Fruit fly (Drosophila melanogaster) whole organism, embryonic: Measurements from ENCODE around the gene CG32206.

ENCODE experiments used
- Abd-B ChIP-seq: fragments of 200-800 bp; sonication (Bioruptor generic); optimal IDR thresholded peaks from 2 replicates; lab custom pipeline; 2018; ENCODE audit warnings: missing biosample characterization, mild to moderate bottlenecking, missing genetic modification characterization, moderate library complexity
- CG11085 ChIP-seq: fragments of 200-800 bp; sonication (Bioruptor generic); IDR thresholded peaks from 2 replicates; pipeline ENCODE4 v1.3.6; 2022; ENCODE audit warnings: missing biosample characterization, missing genetic modification characterization
- CG11247 ChIP-seq: fragments of 200-800 bp; sonication (Bioruptor generic); IDR thresholded peaks from 2 replicates; pipeline ENCODE4 v1.3.6; 2022; ENCODE audit warnings: missing biosample characterization, missing genetic modification characterization
- CG11504 ChIP-seq: fragments of 200-800 bp; sonication (Bioruptor generic); optimal IDR thresholded peaks from 3 replicates; lab custom pipeline; 2019; ENCODE audit warnings: missing biosample characterization, mild to moderate bottlenecking, missing genetic modification characterization, moderate library complexity
- CG11560 ChIP-seq: fragments of 200-800 bp; sonication (Bioruptor generic); IDR thresholded peaks from 3 replicates; pipeline ENCODE4 v1.3.6; 2022; ENCODE audit warnings: missing biosample characterization, missing genetic modification characterization
- CG12219 ChIP-seq: fragments of 200-800 bp; sonication (Bioruptor generic); optimal IDR thresholded peaks from 3 replicates; lab custom pipeline; 2018; ENCODE audit warnings: missing biosample characterization, mild to moderate bottlenecking, missing genetic modification characterization
- CG12769 ChIP-seq: fragments of 200-800 bp; sonication (Bioruptor generic); optimal IDR thresholded peaks from 2 replicates; lab custom pipeline; 2019; ENCODE audit warnings: missing biosample characterization, mild to moderate bottlenecking, missing genetic modification characterization, moderate library complexity
- CG13424 ChIP-seq: fragments of 200-800 bp; sonication (Bioruptor generic); optimal IDR thresholded peaks from 2 replicates; lab custom pipeline; 2019; ENCODE audit warnings: missing biosample characterization, mild to moderate bottlenecking, missing genetic modification characterization, moderate library complexity
- CG14014 ChIP-seq: fragments of 200-800 bp; sonication (Bioruptor generic); IDR thresholded peaks from 2 replicates; pipeline ENCODE4 v1.3.6; 2022; ENCODE audit warnings: missing biosample characterization, missing genetic modification characterization
- CG15011 ChIP-seq: fragments of 200-800 bp; sonication (Bioruptor generic); optimal IDR thresholded peaks from 3 replicates; lab custom pipeline; 2018; ENCODE audit warnings: missing biosample characterization, mild to moderate bottlenecking, missing genetic modification characterization
- CG15514 ChIP-seq: fragments of 200-800 bp; sonication (Bioruptor generic); optimal IDR thresholded peaks from 3 replicates; lab custom pipeline; 2017; ENCODE audit warnings: missing biosample characterization, missing genetic modification characterization, mild to moderate bottlenecking, moderate library complexity, missing genetic modification reagents
- CG31441 ChIP-seq: fragments of 200-800 bp; sonication (Bioruptor generic); IDR thresholded peaks from 2 replicates; pipeline ENCODE4 v1.3.6; 2022; ENCODE audit warnings: missing biosample characterization, missing genetic modification characterization
- CG32772 ChIP-seq: fragments of 200-800 bp; sonication (Bioruptor generic); IDR thresholded peaks from 2 replicates; pipeline ENCODE4 v1.3.6; 2022; ENCODE audit warnings: missing biosample characterization, missing genetic modification characterization
- CG6272 ChIP-seq: fragments of 200-800 bp; sonication (Bioruptor generic); IDR thresholded peaks from 2 replicates; pipeline ENCODE4 v1.3.6; 2022; ENCODE audit warnings: missing biosample characterization, missing genetic modification characterization
- CG6689 ChIP-seq: fragments of 200-800 bp; sonication (Bioruptor generic); IDR thresholded peaks from 2 replicates; pipeline ENCODE4 v1.3.6; 2022; ENCODE audit warnings: missing biosample characterization, missing genetic modification characterization
- CG7839 ChIP-seq: fragments of 200-800 bp; sonication (Bioruptor generic); optimal IDR thresholded peaks from 3 replicates; lab custom pipeline; 2018; ENCODE audit warnings: missing biosample characterization, mild to moderate bottlenecking, missing genetic modification characterization, moderate library complexity
- D ChIP-seq, 2 experiments: fragments of 200-800 bp in 1 of 2; fragments of >200 bp in 1 of 2; sonication (Bioruptor generic) in 1 of 2; optimal IDR thresholded peaks; 2 replicates in 1 of 2; 3 replicates in 1 of 2; lab custom pipeline; 2017; ENCODE audit warnings: mild to moderate bottlenecking in 1 of 2, missing biosample characterization in 1 of 2, missing genetic modification characterization in 1 of 2, missing genetic modification reagents in 1 of 2
- E2f1 ChIP-seq: fragments of 200-800 bp; sonication (Bioruptor generic); IDR thresholded peaks from 2 replicates; pipeline ENCODE4 v1.3.6; 2022; ENCODE audit warnings: missing biosample characterization, missing genetic modification characterization
- Eip74EF ChIP-seq, 2 experiments: fragments of 200-800 bp in 1 of 2; fragments of >200 bp in 1 of 2; sonication (Bioruptor generic) in 1 of 2; optimal IDR thresholded peaks; 2 replicates each; lab custom pipeline; 2017 to 2019; ENCODE audit warnings: missing biosample characterization in 2 of 2, missing genetic modification characterization in 2 of 2, mild to moderate bottlenecking in 1 of 2, moderate library complexity in 1 of 2
- Gug ChIP-seq: fragments of 200-800 bp; sonication (Bioruptor generic); IDR thresholded peaks from 4 replicates; pipeline ENCODE4 v1.3.6; 2022; ENCODE audit warnings: missing biosample characterization, missing genetic modification characterization
- HLH3B ChIP-seq: fragments of 200-800 bp; sonication (Bioruptor generic); IDR thresholded peaks from 2 replicates; pipeline ENCODE4 v1.3.6; 2022; ENCODE audit warnings: missing biosample characterization, missing genetic modification characterization
- Hmr ChIP-seq: fragments of 200-800 bp; sonication (Bioruptor generic); optimal IDR thresholded peaks from 3 replicates; lab custom pipeline; 2017; ENCODE audit warnings: mild to moderate bottlenecking, missing biosample characterization, missing genetic modification reagents, missing genetic modification characterization
- Med ChIP-seq: fragments of 200-800 bp; sonication (Bioruptor generic); peaks from one replicate; lab custom pipeline; 2016; ENCODE audit warnings: missing biosample characterization, missing genetic modification characterization, mild to moderate bottlenecking, inconsistent platforms, moderate library complexity
- Mrtf ChIP-seq: fragments of 200-800 bp; sonication (Bioruptor generic); IDR thresholded peaks from 3 replicates; pipeline ENCODE4 v1.3.6; 2022; ENCODE audit warnings: missing biosample characterization, missing genetic modification characterization
- NfI ChIP-seq: fragments of 200-800 bp; sonication (Bioruptor generic); optimal IDR thresholded peaks from 3 replicates; lab custom pipeline; 2018; ENCODE audit warnings: missing biosample characterization, mild to moderate bottlenecking, missing genetic modification characterization, moderate library complexity
- Pdp1 ChIP-seq, 2 experiments: fragments of 200-800 bp; sonication (Bioruptor generic); optimal IDR thresholded peaks; 3 replicates each; lab custom pipeline; 2016; ENCODE audit warnings: missing biosample characterization in 2 of 2, missing genetic modification characterization in 2 of 2, mild to moderate bottlenecking in 1 of 2, moderate library complexity in 1 of 2
- Ptx1 ChIP-seq: fragments of 200-800 bp; sonication (Bioruptor generic); IDR thresholded peaks from 2 replicates; pipeline ENCODE4 v1.3.6; 2022; ENCODE audit warnings: missing biosample characterization, missing genetic modification characterization
- Rfx ChIP-seq: fragments of 200-800 bp; sonication (Bioruptor generic); IDR thresholded peaks from 2 replicates; pipeline ENCODE4 v1.3.6; 2022; ENCODE audit warnings: missing biosample characterization, missing genetic modification characterization
- Rx ChIP-seq: fragments of 200-800 bp; sonication (Bioruptor generic); IDR thresholded peaks from 2 replicates; pipeline ENCODE4 v1.3.6; 2022; ENCODE audit warnings: missing biosample characterization, missing genetic modification characterization
- Xrp1 ChIP-seq: fragments of 200-800 bp; sonication (Bioruptor generic); IDR thresholded peaks from 2 replicates; pipeline ENCODE4 v1.3.6; 2022; ENCODE audit warnings: missing biosample characterization, missing genetic modification characterization
- ara ChIP-seq: fragments of 200-800 bp; sonication (Bioruptor generic); IDR thresholded peaks from 2 replicates; pipeline ENCODE4 v1.3.6; 2022; ENCODE audit warnings: missing biosample characterization, missing genetic modification characterization
- bab2 ChIP-seq: fragments of 200-800 bp; sonication (Bioruptor generic); optimal IDR thresholded peaks from 2 replicates; lab custom pipeline; 2016; ENCODE audit warnings: missing biosample characterization, missing genetic modification characterization
- bowl ChIP-seq: fragments of 200-800 bp; sonication (Bioruptor generic); IDR thresholded peaks from 2 replicates; pipeline ENCODE4 v1.3.6; 2022; ENCODE audit warnings: missing biosample characterization, missing genetic modification characterization
- crc ChIP-seq: fragments of 200-800 bp; sonication (Bioruptor generic); optimal IDR thresholded peaks from 2 replicates; lab custom pipeline; 2016; ENCODE audit warnings: missing biosample characterization, missing genetic modification characterization
- danr ChIP-seq: fragments of 200-800 bp; sonication (Bioruptor generic); IDR thresholded peaks from 2 replicates; pipeline ENCODE4 v1.3.6; 2022; ENCODE audit warnings: missing biosample characterization, missing genetic modification characterization
- dmrt99B ChIP-seq: fragments of 200-800 bp; sonication (Bioruptor generic); optimal IDR thresholded peaks from 2 replicates; lab custom pipeline; 2018; ENCODE audit warnings: missing biosample characterization, mild to moderate bottlenecking, missing genetic modification characterization, moderate library complexity
- eve ChIP-seq, 2 experiments: fragments of >200 bp; optimal IDR thresholded peaks; 2 replicates each; lab custom pipeline; 2017; ENCODE audit warnings: missing biosample characterization in 2 of 2, missing genetic modification characterization in 2 of 2
- ewg ChIP-seq: fragments of 200-800 bp; sonication (Bioruptor generic); optimal IDR thresholded peaks from 3 replicates; lab custom pipeline; 2017; ENCODE audit warnings: mild to moderate bottlenecking, missing biosample characterization, missing genetic modification reagents, missing genetic modification characterization
- gcm ChIP-seq: fragments of 200-800 bp; sonication (Bioruptor generic); optimal IDR thresholded peaks from 2 replicates; lab custom pipeline; 2019; ENCODE audit warnings: missing biosample characterization, mild to moderate bottlenecking, missing genetic modification characterization, moderate library complexity
- gem ChIP-seq: fragments of 200-800 bp; sonication (Bioruptor generic); optimal IDR thresholded peaks from 2 replicates; lab custom pipeline; 2019; ENCODE audit warnings: missing biosample characterization, mild to moderate bottlenecking, missing genetic modification characterization, moderate library complexity
- hth ChIP-seq: fragments of >200 bp; optimal IDR thresholded peaks from 2 replicates; lab custom pipeline; 2017; ENCODE audit warnings: inconsistent platforms
- ken ChIP-seq: fragments of 200-800 bp; sonication (Bioruptor generic); IDR thresholded peaks from 3 replicates; pipeline ENCODE4 v1.3.6; 2022; ENCODE audit warnings: missing biosample characterization, missing genetic modification characterization
- lilli ChIP-seq: fragments of 200-800 bp; sonication (Bioruptor generic); optimal IDR thresholded peaks from 3 replicates; lab custom pipeline; 2016; ENCODE audit warnings: missing biosample characterization, missing genetic modification characterization
- nerfin-2 ChIP-seq: fragments of 200-800 bp; sonication (Bioruptor generic); IDR thresholded peaks from 2 replicates; pipeline ENCODE4 v1.3.6; 2022; ENCODE audit warnings: missing biosample characterization, missing genetic modification characterization; ENCODE audit not compliant: partially characterized antibody
- phol ChIP-seq: fragments of 200-800 bp; sonication (Bioruptor generic); optimal IDR thresholded peaks from 3 replicates; lab custom pipeline; 2018; ENCODE audit warnings: missing biosample characterization, mild to moderate bottlenecking, missing genetic modification characterization, moderate library complexity
- sisA ChIP-seq: fragments of 200-800 bp; sonication (Bioruptor generic); IDR thresholded peaks from 2 replicates; pipeline ENCODE4 v1.3.6; 2022; ENCODE audit warnings: missing biosample characterization, missing genetic modification characterization
- slbo ChIP-seq: fragments of 200-800 bp; sonication (Bioruptor generic); IDR thresholded peaks from 2 replicates; pipeline ENCODE4 v1.3.6; 2022; ENCODE audit warnings: missing biosample characterization, missing genetic modification characterization
- vvl ChIP-seq: fragments of 200-800 bp; sonication (Bioruptor generic); IDR thresholded peaks from 2 replicates; pipeline ENCODE4 v1.3.6; 2022; ENCODE audit warnings: missing biosample characterization, missing genetic modification characterization
- zen2 ChIP-seq: fragments of 200-800 bp; sonication (Bioruptor generic); IDR thresholded peaks from 3 replicates; pipeline ENCODE4 v1.3.6; 2022; ENCODE audit warnings: missing biosample characterization, missing genetic modification characterization; ENCODE audit not compliant: partially characterized antibody

Gene CG32206

DNA sequence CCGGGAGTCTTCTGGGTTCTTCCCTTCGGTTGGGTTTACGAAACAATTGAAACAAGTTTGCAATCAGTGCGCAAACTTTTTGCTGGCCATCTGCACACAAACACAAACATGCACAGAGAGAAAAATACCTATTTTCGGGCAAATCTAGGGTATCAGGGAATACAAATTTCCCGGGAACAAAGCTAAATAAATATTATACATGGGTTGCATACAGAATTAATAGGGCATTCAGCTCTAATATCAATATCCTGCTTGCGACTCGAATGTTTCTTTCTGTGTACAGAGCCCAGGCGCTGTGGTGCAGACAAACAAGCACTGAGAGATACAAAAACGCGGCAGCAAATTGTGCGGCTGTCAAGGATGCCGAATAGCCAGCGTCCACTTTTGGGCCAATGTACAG lies 31.4 kb upstream of the CG32206 start (continued):
- TF ChIP-seq D (optimal IDR thresholded peaks at IDR 0.05; lab: Kevin White, UChicago) (no peak), D (GFP tag; optimal IDR thresholded peaks at IDR 0.05; lab: Kevin White, UChicago) (no peak), NfI (GFP tag; lab: Kevin White, UChicago) (peak; percentile 16), CG14014 (GFP tag; lab: Robert Waterston, UW) (0 out of 2 replicates have a peak, but pooled peaks have one; percentile 19), ara (GFP tag; lab: Robert Waterston, UW) (peak; percentile 47; the same call in 1 of the 2 replicates), vvl (peak; percentile 15; the same call in 1 of the 2 replicates), Rx (GFP tag; lab: Robert Waterston, UW) (0 out of 2 replicates have a peak, but pooled peaks have one; percentile 3), CG12219 (GFP tag; lab: Kevin White, UChicago) (no peak), crc (no peak), gcm (GFP tag; lab: Kevin White, UChicago) (no peak), nerfin-2 (GFP tag; lab: Robert Waterston, UW) (no peak), CG7839 (tag; lab: Kevin White, UChicago) (peak; percentile 42), CG11560 (tag; lab: Robert Waterston, UW) (0 out of 3 replicates have a peak, but pooled peaks have one; percentile 17), phol (tag; lab: Kevin White, UChicago) (peak; percentile 22), CG6689 (GFP tag; lab: Robert Waterston, UW) (0 out of 2 replicates have a peak, but pooled peaks have one; percentile 28), eve (GFP tag; optimal IDR thresholded peaks at IDR 0.05; lab: Kevin White, UChicago) (no peak), CG11085 (GFP tag; lab: Robert Waterston, UW) (no peak), sisA (GFP tag; lab: Robert Waterston, UW) (peak; percentile 39; the same call in 1 of the 2 replicates), dmrt99B (peak; percentile 14), HLH3B (GFP tag; lab: Robert Waterston, UW) (0 out of 2 replicates have a peak, but pooled peaks have one; percentile 47), Mrtf (GFP tag; lab: Robert Waterston, UW) (peak; percentile 33; the same call in 1 of the 3 replicates), CG11504 (peak; percentile 6), CG6272 (GFP tag; lab: Robert Waterston, UW) (no peak; the same call in 1 of the 2 replicates), bab2 (GFP tag; lab: Kevin White, UChicago) (peak; percentile 13), CG13424 (tag; lab: Kevin White, UChicago) (peak; percentile 4), lilli (GFP tag; lab: Kevin White, UChicago) (peak; percentile 36), Rfx (GFP tag; lab: Robert Waterston, UW) (0 out of 2 replicates have a peak, but pooled peaks have one; percentile 32), Hmr (GFP tag; lab: Kevin White, UChicago) (peak; percentile 26), CG32772 (GFP tag; lab: Robert Waterston, UW) (no peak), Abd-B (no peak), gem (tag; lab: Kevin White, UChicago) (peak; percentile 51), CG12769 (tag; lab: Kevin White, UChicago) (peak; percentile 36), hth (lab: Kevin White, UChicago) (no peak), CG15011 (GFP tag; lab: Kevin White, UChicago) (no peak), E2f1 (GFP tag; lab: Robert Waterston, UW) (0 out of 2 replicates have a peak, but pooled peaks have one; percentile 14), ken (GFP tag; lab: Robert Waterston, UW) (0 out of 3 replicates have a peak, but pooled peaks have one; percentile 15), CG31441 (GFP tag; lab: Robert Waterston, UW) (no peak), Med (GFP tag; lab: Kevin White, UChicago) (peak; percentile 75), CG11247 (0 out of 2 replicates have a peak, but pooled peaks have one; percentile 40), CG15514 (GFP tag; lab: Kevin White, UChicago) (no peak), zen2 (GFP tag; lab: Robert Waterston, UW) (no peak), Gug (GFP tag; lab: Robert Waterston, UW) (peak; percentile 6; the same call in 1 of the 4 replicates), ewg (no peak), Eip74EF (GFP tag; optimal IDR thresholded peaks at IDR 0.05; lab: Kevin White, UChicago) (no peak), danr (GFP tag; lab: Robert Waterston, UW) (no peak), Ptx1 (peak; percentile 40; the same call in 1 of the 2 replicates), Xrp1 (0 out of 2 replicates have a peak, but pooled peaks have one; percentile 33), slbo (GFP tag; lab: Robert Waterston, UW) (peak; percentile 38; the same call in 1 of the 2 replicates), Pdp1 (GFP tag; optimal IDR thresholded peaks at IDR 0.05; lab: Kevin White, UChicago) (peak in 1 of 2 experiments; percentile 31), bowl (GFP tag; lab: Robert Waterston, UW) (no peak)
